Worm (Caenorhabditis elegans) whole organism, L4 larva: ENCODE measurements around the gene pole-2.

Experiments
- D1046.2 ChIP-seq: fragments of 200-800 bp; sonication (Bioruptor generic); IDR thresholded peaks from 2 replicates; pipeline ENCODE4 v1.3.6; 2022; ENCODE audit warnings: missing genetic modification characterization, missing compliant biosample characterization
- F10B5.3 ChIP-seq: sonication (generic microtip); optimal IDR thresholded peaks from 2 replicates; lab custom pipeline; 2016; ENCODE audit warnings: mild to moderate bottlenecking, missing genetic modification characterization, missing compliant biosample characterization
- F26F4.8 ChIP-seq: fragments of 200-800 bp; sonication (Bioruptor generic); conservative IDR thresholded peaks from 2 replicates; pipeline ENCODE4 v1.3.6; 2022; ENCODE audit warnings: missing genetic modification characterization, missing compliant biosample characterization
- Y5F2A.4 ChIP-seq: fragments of 200-800 bp; sonication (Bioruptor generic); optimal IDR thresholded peaks from 2 replicates; lab custom pipeline; 2018; ENCODE audit warnings: mild to moderate bottlenecking, missing genetic modification characterization, missing compliant biosample characterization
- ZK337.2 ChIP-seq: fragments of 200-800 bp; sonication (Bioruptor generic); IDR thresholded peaks from 2 replicates; pipeline ENCODE4 v1.3.6; 2022; ENCODE audit warnings: missing genetic modification reagents, missing genetic modification characterization, missing compliant biosample characterization
- aha-1 ChIP-seq: fragments of 150-350 bp; peaks from one replicate; lab custom pipeline; 2014; ENCODE audit warnings: missing biosample characterization, missing genetic modification characterization
- ceh-44 ChIP-seq: fragments of 200-800 bp; sonication (Bioruptor generic); IDR thresholded peaks from 2 replicates; pipeline ENCODE4 v1.3.6; 2022; ENCODE audit warnings: missing genetic modification reagents, missing genetic modification characterization, missing compliant biosample characterization
- ceh-62 ChIP-seq: sonication (generic microtip); optimal IDR thresholded peaks from 2 replicates; lab custom pipeline; 2017; ENCODE audit warnings: missing biosample characterization, missing genetic modification characterization
- daf-8 ChIP-seq: fragments of 200-800 bp; sonication (Bioruptor generic); IDR thresholded peaks from 2 replicates; pipeline ENCODE4 v1.3.6; 2022; ENCODE audit warnings: missing genetic modification characterization, missing compliant biosample characterization
- dmd-6 ChIP-seq: fragments of 200-800 bp; sonication (Bioruptor generic); IDR thresholded peaks from 2 replicates; pipeline ENCODE4 v1.3.6; 2022; ENCODE audit warnings: missing genetic modification reagents, missing genetic modification characterization, missing compliant biosample characterization
- dmd-9 ChIP-seq: fragments of 200-800 bp; sonication (Bioruptor generic); IDR thresholded peaks from 2 replicates; pipeline ENCODE4 v1.3.6; 2022; ENCODE audit warnings: missing genetic modification reagents, missing genetic modification characterization, missing compliant biosample characterization
- dpl-1 ChIP-seq: fragments of 150-350 bp; optimal IDR thresholded peaks from 2 replicates; lab custom pipeline; 2014; ENCODE audit warnings: missing biosample characterization, missing genetic modification reagents, missing genetic modification characterization
- egl-27 ChIP-seq: sonication (generic microtip); optimal IDR thresholded peaks from 3 replicates; lab custom pipeline; 2017; ENCODE audit warnings: missing biosample characterization, missing genetic modification reagents, missing genetic modification characterization
- egl-43 ChIP-seq: fragments of 200-800 bp; sonication (Bioruptor generic); IDR thresholded peaks from 2 replicates; pipeline ENCODE4 v1.3.6; 2022; ENCODE audit warnings: missing genetic modification reagents, missing genetic modification characterization, missing compliant biosample characterization
- fos-1 ChIP-seq: fragments of 150-350 bp; optimal IDR thresholded peaks from 2 replicates; lab custom pipeline; 2014; ENCODE audit warnings: missing biosample characterization, missing genetic modification characterization
- hlh-30 ChIP-seq: sonication (generic microtip); optimal IDR thresholded peaks from 2 replicates; lab custom pipeline; 2017; ENCODE audit warnings: antibody characterized with exemption, mild to moderate bottlenecking, missing genetic modification characterization, missing compliant biosample characterization; ENCODE audit not compliant: insufficient read depth
- jun-1 ChIP-seq: fragments of 150-350 bp; optimal IDR thresholded peaks from 2 replicates; lab custom pipeline; 2014; ENCODE audit warnings: missing biosample characterization, missing genetic modification reagents, missing genetic modification characterization
- lim-7 ChIP-seq: fragments of 200-800 bp; sonication (Bioruptor generic); IDR thresholded peaks from 2 replicates; pipeline ENCODE4 v1.3.6; 2022; ENCODE audit warnings: missing genetic modification characterization, missing compliant biosample characterization
- lin-29 ChIP-seq: fragments of 200-800 bp; sonication (Bioruptor generic); IDR thresholded peaks from 2 replicates; pipeline ENCODE4 v1.3.6; 2022; ENCODE audit warnings: missing genetic modification reagents, missing genetic modification characterization, missing compliant biosample characterization
- lin-39 ChIP-seq: fragments of 150-350 bp; optimal IDR thresholded peaks from 2 replicates; lab custom pipeline; 2014; ENCODE audit warnings: missing biosample characterization, missing genetic modification reagents, missing genetic modification characterization
- lsy-2 ChIP-seq, 2 experiments: fragments of 150-350 bp in 1 of 2; sonication (generic microtip) in 1 of 2; optimal IDR thresholded peaks; 2 replicates each; lab custom pipeline; 2014 to 2017; ENCODE audit warnings: missing biosample characterization in 2 of 2, missing genetic modification characterization in 2 of 2
- madf-5 ChIP-seq, 2 experiments: fragments of 200-800 bp; sonication (Bioruptor generic); IDR thresholded peaks; 2 replicates each; pipeline ENCODE4 v1.3.6; 2022; ENCODE audit warnings: missing compliant biosample characterization in 2 of 2, missing genetic modification characterization in 2 of 2
- madf-9 ChIP-seq: fragments of 200-800 bp; sonication (Bioruptor generic); conservative IDR thresholded peaks from 2 replicates; pipeline ENCODE4 v1.3.6; 2022; ENCODE audit warnings: missing genetic modification reagents, missing genetic modification characterization, missing compliant biosample characterization
- mes-2 ChIP-seq: sonication (generic microtip); optimal IDR thresholded peaks from 2 replicates; lab custom pipeline; 2016; ENCODE audit warnings: missing genotype, mild to moderate bottlenecking, missing genetic modification characterization, missing compliant biosample characterization; ENCODE audit not compliant: poor library complexity, severe bottlenecking
- nhr-10 ChIP-seq: fragments of 150-350 bp; optimal IDR thresholded peaks from 2 replicates; lab custom pipeline; 2014; ENCODE audit warnings: missing biosample characterization, missing genetic modification characterization
- nhr-111 ChIP-seq: fragments of 200-800 bp; sonication (Bioruptor generic); optimal IDR thresholded peaks from 2 replicates; lab custom pipeline; 2018; ENCODE audit warnings: mild to moderate bottlenecking, missing genetic modification characterization, missing compliant biosample characterization
- nhr-25 ChIP-seq: sonication (generic microtip); optimal IDR thresholded peaks from 2 replicates; lab custom pipeline; 2017; ENCODE audit warnings: missing genetic modification characterization, mild to moderate bottlenecking, missing compliant biosample characterization, antibody characterized with exemption, moderate library complexity, borderline replicate concordance; ENCODE audit not compliant: insufficient read depth
- nhr-28 ChIP-seq: fragments of 150-350 bp; optimal IDR thresholded peaks from 2 replicates; lab custom pipeline; 2014; ENCODE audit warnings: missing biosample characterization, missing genetic modification characterization
- nhr-41 ChIP-seq: fragments of 200-800 bp; sonication (Bioruptor generic); IDR thresholded peaks from 2 replicates; pipeline ENCODE4 v1.3.6; 2022; ENCODE audit warnings: missing genetic modification reagents, missing genetic modification characterization, missing compliant biosample characterization
- nhr-42 ChIP-seq: fragments of 200-800 bp; sonication (Bioruptor generic); IDR thresholded peaks from 2 replicates; pipeline ENCODE4 v1.3.6; 2022; ENCODE audit warnings: missing genetic modification characterization, missing compliant biosample characterization
- nhr-48 ChIP-seq: sonication (generic microtip); optimal IDR thresholded peaks from 2 replicates; lab custom pipeline; 2016; ENCODE audit warnings: mild to moderate bottlenecking, missing genetic modification characterization, missing compliant biosample characterization
- php-3 ChIP-seq: fragments of 200-800 bp; sonication (Bioruptor generic); IDR thresholded peaks from 2 replicates; pipeline ENCODE4 v1.3.6; 2022; ENCODE audit warnings: missing genetic modification reagents, missing genetic modification characterization, missing compliant biosample characterization
- pqm-1 ChIP-seq: sonication (generic microtip); optimal IDR thresholded peaks from 2 replicates; lab custom pipeline; 2017; ENCODE audit warnings: missing biosample characterization, missing genetic modification characterization
- set-16 ChIP-seq: fragments of 200-800 bp; sonication (Bioruptor generic); IDR thresholded peaks from 2 replicates; pipeline ENCODE4 v1.3.6; 2022; ENCODE audit warnings: missing genetic modification reagents, missing genetic modification characterization, missing compliant biosample characterization
- skn-1 ChIP-seq: fragments of 150-350 bp; optimal IDR thresholded peaks from 2 replicates; lab custom pipeline; 2014; ENCODE audit warnings: missing biosample characterization, missing genetic modification characterization
- snpc-1.2 ChIP-seq: fragments of 200-800 bp; sonication (Bioruptor generic); IDR thresholded peaks from 2 replicates; pipeline ENCODE4 v1.3.6; 2022; ENCODE audit warnings: missing genetic modification reagents, missing genetic modification characterization, missing compliant biosample characterization
- snpc-4 ChIP-seq: fragments of 150-350 bp; optimal IDR thresholded peaks from 2 replicates; lab custom pipeline; 2014; ENCODE audit warnings: missing biosample characterization, missing genetic modification characterization
- spr-1 ChIP-seq: sonication (generic microtip); optimal IDR thresholded peaks from 2 replicates; lab custom pipeline; 2016; ENCODE audit warnings: mild to moderate bottlenecking, missing genetic modification characterization, missing compliant biosample characterization
- tag-97 ChIP-seq: fragments of 200-800 bp; sonication (Bioruptor generic); IDR thresholded peaks from 2 replicates; pipeline ENCODE4 v1.3.6; 2022; ENCODE audit warnings: missing genetic modification characterization, missing compliant biosample characterization
- unc-62 ChIP-seq, 3 experiments: fragments of 150-350 bp in 1 of 3; sonication (generic microtip); optimal IDR thresholded peaks in 2 of 3; peaks in 1 of 3; 1 replicate in 1 of 3; 2 replicates in 2 of 3; lab custom pipeline; 2014 to 2017; ENCODE audit warnings: missing biosample characterization in 3 of 3, missing genetic modification characterization in 3 of 3, missing genetic modification reagents in 3 of 3, missing genotype in 1 of 3
- vab-7 ChIP-seq: fragments of 200-800 bp; sonication (Bioruptor generic); IDR thresholded peaks from 2 replicates; pipeline ENCODE4 v1.3.6; 2022; ENCODE audit warnings: missing genetic modification reagents, missing genetic modification characterization, missing compliant biosample characterization
- zfp-2 ChIP-seq: sonication (generic microtip); optimal IDR thresholded peaks from 2 replicates; lab custom pipeline; 2016; ENCODE audit warnings: mild to moderate bottlenecking, missing genetic modification characterization, missing compliant biosample characterization
- zip-11 ChIP-seq: fragments of 200-800 bp; sonication (Bioruptor generic); IDR thresholded peaks from 2 replicates; pipeline ENCODE4 v1.3.6; 2022; ENCODE audit warnings: missing genetic modification characterization, missing compliant biosample characterization
- zip-2 ChIP-seq: fragments of 150-350 bp; optimal IDR thresholded peaks from 2 replicates; lab custom pipeline; 2014; ENCODE audit warnings: missing biosample characterization, missing genetic modification characterization
- ztf-7 ChIP-seq: fragments of 150-350 bp; optimal IDR thresholded peaks from 2 replicates; lab custom pipeline; 2014; ENCODE audit warnings: missing biosample characterization, missing genetic modification characterization

Gene pole-2

DNA sequence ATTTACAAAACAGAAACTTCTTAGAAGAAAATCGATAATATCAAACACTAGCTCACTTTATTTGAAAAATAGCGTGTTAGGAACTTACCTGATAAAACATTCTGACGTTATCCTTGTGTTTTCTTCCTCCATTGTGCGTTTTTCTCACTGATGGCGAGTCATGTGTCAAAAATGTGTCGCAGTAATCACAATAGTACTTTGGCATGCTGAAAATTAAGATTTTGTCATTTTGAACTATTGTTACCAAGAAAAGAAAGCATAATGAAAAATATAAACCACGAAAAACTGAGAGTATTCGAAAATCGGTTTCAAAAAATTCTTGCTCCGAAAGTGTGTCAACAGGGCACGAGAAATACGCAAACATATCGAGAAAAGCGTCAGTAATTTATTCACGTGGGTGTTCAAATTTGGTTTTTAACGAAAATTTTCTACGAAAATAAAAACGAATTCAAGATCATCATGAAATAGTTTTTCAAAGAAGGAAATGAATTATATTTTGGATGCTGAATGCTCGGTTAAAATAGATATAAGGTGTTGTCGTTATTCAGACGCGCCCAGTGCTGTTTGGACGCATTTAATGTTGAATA, 1.3 kb upstream of the pole-2 start, which contains the start of gene snrp-3 (continued):
- TF ChIP-seq tag-97 (GFP tag; lab: Robert Waterston, UW) (no peak), egl-27 (no peak), lin-39 (tag; lab: Kevin White, UChicago) (no peak), snpc-1.2 (GFP tag; lab: Robert Waterston, UW) (no peak), set-16 (GFP tag; lab: Robert Waterston, UW) (no peak), ceh-62 (tag; lab: Kevin White, UChicago) (no peak), hlh-30 (tag; lab: Kevin White, UChicago) (peak; percentile 85), php-3 (GFP tag; lab: Robert Waterston, UW) (no peak), skn-1 (tag; lab: Kevin White, UChicago) (no peak), lsy-2 (tag; optimal IDR thresholded peaks at IDR 0.05; lab: Kevin White, UChicago) (peak in 1 of 2 experiments; percentile 94), nhr-42 (GFP tag; lab: Robert Waterston, UW) (peak; percentile 62; the same call in 1 of the 2 replicates), madf-5 (GFP tag; IDR thresholded peaks at IDR 0.05; lab: Robert Waterston, UW) (no peak), nhr-41 (GFP tag; lab: Robert Waterston, UW) (no peak), egl-43 (GFP tag; lab: Robert Waterston, UW) (no peak), nhr-28 (tag; lab: Kevin White, UChicago) (peak; percentile 42), nhr-10 (tag; lab: Kevin White, UChicago) (no peak), F26F4.8 (GFP tag; lab: Robert Waterston, UW) (no peak), zip-2 (tag; lab: Kevin White, UChicago) (peak; percentile 47), aha-1 (peak; percentile 75), zfp-2 (tag; lab: Kevin White, UChicago) (peak; percentile 3), ztf-7 (tag; lab: Kevin White, UChicago) (no peak), nhr-111 (no peak), dmd-6 (GFP tag; lab: Robert Waterston, UW) (no peak), fos-1 (tag; lab: Kevin White, UChicago) (no peak), nhr-48 (peak; percentile 54), ZK337.2 (no peak), unc-62 (GFP tag; optimal IDR thresholded peaks at IDR 0.05 in 1 of 2; lab: Kevin White, UChicago) (peak in 1 of 2 experiments; percentile 93), unc-62 (tag; optimal IDR thresholded peaks at IDR 0.05; lab: Kevin White, UChicago) (no peak), lin-29 (GFP tag; lab: Robert Waterston, UW) (no peak; the same call in 1 of the 2 replicates), nhr-25 (tag; lab: Kevin White, UChicago) (peak; percentile 53), pqm-1 (peak; percentile 6), madf-9 (GFP tag; lab: Robert Waterston, UW) (no peak), dpl-1 (peak; percentile 96), jun-1 (peak; percentile 3), spr-1 (tag; lab: Kevin White, UChicago) (no peak), F10B5.3 (tag; lab: Kevin White, UChicago) (peak; percentile 72)
- TF ChIP-seq, all 104 proteins: peak for 36

- peak; percentile 62 for TF ChIP-seq aha-1
- no peak for TF ChIP-seq spr-1 (tag; lab: Kevin White, UChicago)
These were observed 556 bp upstream of the pole-2 start for ce11 chrIV:8686966-8687365.

- TF ChIP-seq daf-8 (GFP tag; lab: Robert Waterston, UW) (no peak), vab-7 (GFP tag; lab: Robert Waterston, UW) (no peak), lim-7 (GFP tag; lab: Robert Waterston, UW) (no peak), ceh-62 (tag; lab: Kevin White, UChicago) (no peak), D1046.2 (GFP tag; lab: Robert Waterston, UW) (no peak), dmd-6 (GFP tag; lab: Robert Waterston, UW) (no peak), aha-1 (no peak), ceh-44 (GFP tag; lab: Robert Waterston, UW) (no peak), zip-11 (GFP tag; lab: Robert Waterston, UW) (no peak), tag-97 (GFP tag; lab: Robert Waterston, UW) (no peak), snpc-1.2 (GFP tag; lab: Robert Waterston, UW) (no peak), Y5F2A.4 (GFP tag; lab: Kevin White, UChicago) (no peak), zip-2 (tag; lab: Kevin White, UChicago) (no peak), dmd-9 (GFP tag; lab: Robert Waterston, UW) (no peak), hlh-30 (tag; lab: Kevin White, UChicago) (no peak), mes-2 (no peak), snpc-4 (tag; lab: Kevin White, UChicago) (no peak)
These were observed 7.2 kb downstream of the pole-2 start, which contains the start of gene nlp-60 for ce11 chrIV:8679225-8679624. nlp-60 (minus strand) TSS chrIV:8679325.
